Worm (Caenorhabditis elegans) whole organism, L4 larva: ENCODE data around the gene his-69.

Experiments
- F49E8.2 ChIP-seq: sonication (generic microtip); optimal IDR thresholded peaks from 2 replicates; lab custom pipeline; 2016; ENCODE audit warnings: missing compliant biosample characterization, mild to moderate bottlenecking, missing genetic modification characterization, borderline replicate concordance
- ZK337.2 ChIP-seq: fragments of 200-800 bp; sonication (Bioruptor generic); IDR thresholded peaks from 2 replicates; pipeline ENCODE4 v1.3.6; 2022; ENCODE audit warnings: missing genetic modification reagents, missing genetic modification characterization, missing compliant biosample characterization
- egl-27 ChIP-seq: sonication (generic microtip); optimal IDR thresholded peaks from 3 replicates; lab custom pipeline; 2017; ENCODE audit warnings: missing biosample characterization, missing genetic modification reagents, missing genetic modification characterization
- lsy-2 ChIP-seq, 2 experiments: fragments of 150-350 bp in 1 of 2; sonication (generic microtip) in 1 of 2; optimal IDR thresholded peaks; 2 replicates each; lab custom pipeline; 2014 to 2017; ENCODE audit warnings: missing biosample characterization in 2 of 2, missing genetic modification characterization in 2 of 2
- pha-4 ChIP-seq, 2 experiments: fragments of 150-350 bp in 1 of 2; fragments of 200-800 bp in 1 of 2; sonication (Bioruptor generic) in 1 of 2; IDR thresholded peaks in 1 of 2; optimal IDR thresholded peaks in 1 of 2; 2 replicates each; pipeline versions ENCODE4 v1.3.6 to Lab custom; 2014 to 2022; ENCODE audit warnings: missing genetic modification characterization in 2 of 2, missing genetic modification reagents in 2 of 2, missing biosample characterization in 1 of 2, missing compliant biosample characterization in 1 of 2
- unc-39 ChIP-seq: sonication (generic microtip); optimal IDR thresholded peaks from 2 replicates; lab custom pipeline; 2017; ENCODE audit warnings: missing biosample characterization, missing genetic modification characterization

ce11 chrIII:4107227-4107626, 48.7 kb upstream of the his-69 start:
- TF ChIP-seq pha-4 (GFP tag; IDR thresholded peaks at IDR 0.05; lab: Robert Waterston, UW) (no peak), pha-4 (tag; optimal IDR thresholded peaks at IDR 0.05; lab: Kevin White, UChicago) (no peak), ZK337.2 (no peak), unc-39 (tag; lab: Kevin White, UChicago) (no peak), lsy-2 (tag; optimal IDR thresholded peaks at IDR 0.05; lab: Kevin White, UChicago) (no peak), F49E8.2 (tag; lab: Kevin White, UChicago) (no peak), egl-27 (no peak)
